Fruit fly (Drosophila melanogaster): ENCODE data around the gene fon.

DNA sequence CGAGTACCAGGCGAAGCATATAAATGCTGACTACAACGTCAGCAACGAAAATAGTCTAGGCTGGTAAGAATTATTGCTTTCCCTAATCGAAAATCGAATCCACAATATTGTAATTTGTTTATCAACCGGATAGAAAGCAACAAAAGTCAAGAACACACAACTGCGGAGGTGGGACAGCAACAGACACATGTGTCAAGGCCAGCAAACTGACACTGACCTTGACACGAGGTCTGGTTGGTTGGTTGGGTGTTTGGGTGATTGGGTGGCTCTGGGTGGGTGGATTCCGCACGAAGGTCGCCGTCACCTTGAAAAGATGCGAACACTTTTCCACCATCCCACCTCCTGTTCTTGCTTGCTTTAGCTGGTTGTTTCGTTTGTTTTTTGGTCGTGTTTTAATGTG, 16.7 kb upstream of the fon start:
- TF ChIP-seq row (GFP tag; IDR thresholded peaks at IDR 0.05), result no peak
- TF ChIP-seq Xbp1 (GFP tag; optimal IDR thresholded peaks at IDR 0.05), result no peak
- no peak for TF ChIP-seq jumu (GFP tag; optimal IDR thresholded peaks at IDR 0.05)
- TF ChIP-seq ind (GFP tag; optimal IDR thresholded peaks at IDR 0.05), result no peak
- no peak for TF ChIP-seq GATAe (GFP tag; conservative IDR thresholded peaks at IDR 0.05)
- no peak for TF ChIP-seq fru (optimal IDR thresholded peaks at IDR 0.05)
- TF ChIP-seq CG6813 (GFP tag; optimal IDR thresholded peaks at IDR 0.05), result no peak
- TF ChIP-seq Nf-YA (GFP tag; IDR thresholded peaks at IDR 0.05), result no peak
- no peak for TF ChIP-seq CG3407 (GFP tag; optimal IDR thresholded peaks at IDR 0.05)
